Fruit fly (Drosophila melanogaster) whole organism, pupa: ENCODE data around the gene CSN5.

Experiments used
- CG10348 ChIP-seq: fragments of 200-800 bp; sonication (Bioruptor generic); IDR thresholded peaks from 2 replicates; pipeline ENCODE4 v1.3.6; 2022; ENCODE audit warnings: missing biosample characterization, missing genetic modification characterization
- CG12605 ChIP-seq: fragments of 200-800 bp; sonication (Bioruptor generic); IDR thresholded peaks from 2 replicates; pipeline ENCODE4 v1.3.6; 2022; ENCODE audit warnings: missing biosample characterization, missing genetic modification characterization
- CG13204 ChIP-seq: fragments of 200-800 bp; sonication (Bioruptor generic); optimal IDR thresholded peaks from 2 replicates; lab custom pipeline; 2018; ENCODE audit warnings: missing biosample characterization, mild to moderate bottlenecking, missing genetic modification characterization, moderate library complexity
- CG14655 ChIP-seq: fragments of 200-800 bp; sonication (Bioruptor generic); optimal IDR thresholded peaks from 3 replicates; lab custom pipeline; 2017; ENCODE audit warnings: mild to moderate bottlenecking, missing biosample characterization, missing genetic modification reagents, missing genetic modification characterization
- CG15710 ChIP-seq: fragments of 200-800 bp; sonication (Bioruptor generic); optimal IDR thresholded peaks from 2 replicates; lab custom pipeline; 2018; ENCODE audit warnings: missing biosample characterization, mild to moderate bottlenecking, missing genetic modification characterization, moderate library complexity
- CG17806 ChIP-seq: fragments of 200-800 bp; sonication (Bioruptor generic); optimal IDR thresholded peaks from 2 replicates; lab custom pipeline; 2018; ENCODE audit warnings: missing biosample characterization, mild to moderate bottlenecking, missing genetic modification characterization, moderate library complexity
- CG32121 ChIP-seq: fragments of 200-800 bp; sonication (Bioruptor generic); IDR thresholded peaks from 2 replicates; pipeline ENCODE4 v1.3.6; 2022; ENCODE audit warnings: missing biosample characterization, missing genetic modification characterization
- CG34367 ChIP-seq: fragments of 200-800 bp; sonication (Bioruptor generic); optimal IDR thresholded peaks from 2 replicates; lab custom pipeline; 2018; ENCODE audit warnings: missing biosample characterization, mild to moderate bottlenecking, missing genetic modification characterization
- CG4496 ChIP-seq: fragments of 200-800 bp; sonication (Bioruptor generic); IDR thresholded peaks from 3 replicates; pipeline ENCODE4 v1.3.6; 2022; ENCODE audit warnings: missing biosample characterization, missing genetic modification characterization
- CG8159 ChIP-seq: fragments of 200-800 bp; sonication (Bioruptor generic); optimal IDR thresholded peaks from 3 replicates; lab custom pipeline; 2018; ENCODE audit warnings: missing biosample characterization, mild to moderate bottlenecking, missing genetic modification characterization, moderate library complexity
- CG8301 ChIP-seq: fragments of 200-800 bp; sonication (Bioruptor generic); optimal IDR thresholded peaks from 2 replicates; lab custom pipeline; 2018; ENCODE audit warnings: missing biosample characterization, mild to moderate bottlenecking, missing genetic modification characterization
- CG9948 ChIP-seq: fragments of 200-800 bp; sonication (Bioruptor generic); optimal IDR thresholded peaks from 2 replicates; lab custom pipeline; 2018; ENCODE audit warnings: missing biosample characterization, mild to moderate bottlenecking, missing genetic modification characterization, moderate library complexity
- D1 ChIP-seq: fragments of 200-800 bp; sonication (Bioruptor generic); optimal IDR thresholded peaks from 2 replicates; lab custom pipeline; 2018; ENCODE audit warnings: missing biosample characterization, mild to moderate bottlenecking, missing genetic modification characterization, moderate library complexity
- EcR ChIP-seq: fragments of 200-800 bp; sonication (Bioruptor generic); optimal IDR thresholded peaks from 3 replicates; lab custom pipeline; 2019; ENCODE audit warnings: missing biosample characterization, missing genetic modification characterization, mild to moderate bottlenecking, moderate library complexity, missing genetic modification reagents
- Ets98B ChIP-seq: fragments of 200-800 bp; sonication (Bioruptor generic); IDR thresholded peaks from 2 replicates; pipeline ENCODE4 v1.3.6; 2022; ENCODE audit warnings: missing biosample characterization, missing genetic modification characterization
- Pif1A ChIP-seq: fragments of 200-800 bp; sonication (Bioruptor generic); optimal IDR thresholded peaks from 3 replicates; lab custom pipeline; 2016; ENCODE audit warnings: missing biosample characterization, missing genetic modification characterization
- Pif1B ChIP-seq: fragments of 200-800 bp; sonication (Bioruptor generic); optimal IDR thresholded peaks from 3 replicates; lab custom pipeline; 2016; ENCODE audit warnings: missing biosample characterization, missing genetic modification characterization
- Snoo ChIP-seq: fragments of 200-800 bp; sonication (Bioruptor generic); optimal IDR thresholded peaks from 3 replicates; lab custom pipeline; 2017; ENCODE audit warnings: missing biosample characterization, mild to moderate bottlenecking, missing genetic modification characterization, inconsistent platforms
- fd96Ca ChIP-seq: fragments of 200-800 bp; sonication (Bioruptor generic); IDR thresholded peaks from 3 replicates; pipeline ENCODE4 v1.3.6; 2022; ENCODE audit warnings: missing biosample characterization, missing genetic modification characterization
- gl ChIP-seq: fragments of 200-800 bp; sonication (Bioruptor generic); optimal IDR thresholded peaks from 2 replicates; lab custom pipeline; 2018; ENCODE audit warnings: missing biosample characterization, mild to moderate bottlenecking, missing genetic modification characterization
- rn ChIP-seq: fragments of 200-800 bp; sonication (Bioruptor generic); IDR thresholded peaks from 2 replicates; pipeline ENCODE4 v1.3.6; 2022; ENCODE audit warnings: missing biosample characterization, missing genetic modification characterization

Gene CSN5

DNA sequence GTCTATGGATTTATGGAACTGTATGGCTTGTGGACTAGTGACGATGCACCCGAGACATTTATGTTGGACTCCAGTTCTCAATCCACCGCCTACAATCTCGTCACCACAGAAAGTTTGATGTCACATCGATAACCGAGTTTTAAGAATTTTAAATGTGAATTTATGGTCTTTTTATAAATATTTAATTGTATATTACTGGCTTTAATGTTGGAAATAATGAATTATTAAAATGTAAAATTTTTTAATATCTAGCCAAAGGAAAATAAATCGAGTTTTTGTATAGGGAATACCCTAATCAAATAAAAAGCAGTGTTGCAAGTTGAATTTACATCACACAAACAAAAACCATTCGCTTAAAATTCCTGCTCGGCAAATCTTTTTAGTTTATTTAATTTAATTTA, 37.2 kb upstream of the CSN5 start, which contains the start of gene Fntb:
TSS of gene Fntb (plus strand) at position 334 of the 401 bp plus-strand sequence.
- TF ChIP-seq CG14655 (GFP tag; lab: Kevin White, UChicago) (no peak), fd96Ca (GFP tag; lab: Robert Waterston, UW) (no peak), CG8301 (tag; lab: Kevin White, UChicago) (peak; percentile 66), Ets98B (GFP tag; lab: Robert Waterston, UW) (no peak; the same call in 1 of the 2 replicates), CG17806 (tag; lab: Kevin White, UChicago) (peak; percentile 62), rn (GFP tag; lab: Robert Waterston, UW) (no peak), CG32121 (peak; percentile 56), Snoo (tag; lab: Kevin White, UChicago) (peak; percentile 35), CG10348 (no peak), CG9948 (peak; percentile 57), gl (no peak), CG12605 (GFP tag; lab: Robert Waterston, UW) (peak; percentile 37; the same call in 1 of the 2 replicates), CG13204 (GFP tag; lab: Kevin White, UChicago) (no peak), D1 (tag; lab: Kevin White, UChicago) (no peak), CG15710 (tag; lab: Kevin White, UChicago) (peak; percentile 68), Pif1A (GFP tag; lab: Kevin White, UChicago) (no peak), EcR (GFP tag; lab: Kevin White, UChicago) (no peak), CG8159 (tag; lab: Kevin White, UChicago) (no peak), Pif1B (GFP tag; lab: Kevin White, UChicago) (no peak), CG4496 (GFP tag; lab: Robert Waterston, UW) (no peak), CG34367 (tag; lab: Kevin White, UChicago) (peak; percentile 40)
- TF ChIP-seq, all 21 proteins: peak for 8

- TF ChIP-seq CG8159 (tag; lab: Kevin White, UChicago) (no peak), CG17806 (tag; lab: Kevin White, UChicago) (no peak), fd96Ca (GFP tag; lab: Robert Waterston, UW) (no peak), EcR (GFP tag; lab: Kevin White, UChicago) (no peak), CG10348 (no peak), Pif1A (GFP tag; lab: Kevin White, UChicago) (no peak), CG14655 (GFP tag; lab: Kevin White, UChicago) (no peak), CG32121 (no peak), CG8301 (tag; lab: Kevin White, UChicago) (no peak), Ets98B (GFP tag; lab: Robert Waterston, UW) (no peak), Pif1B (GFP tag; lab: Kevin White, UChicago) (no peak), CG4496 (GFP tag; lab: Robert Waterston, UW) (no peak), CG15710 (tag; lab: Kevin White, UChicago) (no peak), gl (no peak), CG13204 (GFP tag; lab: Kevin White, UChicago) (no peak), rn (GFP tag; lab: Robert Waterston, UW) (no peak), CG9948 (no peak), CG34367 (tag; lab: Kevin White, UChicago) (no peak)
These were observed 35.3 kb upstream of the CSN5 start, which contains the start of gene CG14881 for dm6 chr3R:16434599-16434998. CG14881 (plus strand) TSS chr3R:16434899.

DNA sequence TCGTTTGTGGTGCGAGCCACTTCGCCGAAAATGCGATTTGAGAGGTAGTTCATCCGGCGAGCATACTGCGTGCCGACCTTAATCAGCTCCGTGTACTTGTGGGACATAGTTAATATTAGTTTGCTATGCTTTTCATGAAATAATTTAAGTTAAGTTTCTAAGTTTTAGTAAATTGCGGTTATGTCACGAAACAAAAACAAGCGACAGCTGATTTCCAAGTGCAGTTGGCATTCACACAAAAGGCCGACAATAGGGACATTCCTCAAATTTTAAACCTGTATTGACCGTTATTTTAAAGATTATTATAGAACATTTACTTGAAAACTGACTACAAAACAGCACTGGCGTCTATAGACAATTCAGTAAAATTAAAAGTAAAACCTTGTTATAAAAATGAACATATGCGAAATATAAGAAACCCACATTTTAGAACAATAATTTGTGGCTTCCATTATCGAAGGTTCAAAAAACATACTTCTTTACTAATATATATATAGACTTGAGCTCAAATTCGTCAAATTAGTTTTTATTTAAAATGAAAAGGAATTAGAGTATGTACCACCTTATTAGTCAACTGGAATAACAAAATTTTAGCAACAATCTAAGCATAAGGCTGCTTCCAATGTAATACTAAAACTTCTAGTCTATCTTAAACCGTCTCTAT, 33.4 kb upstream of the CSN5 start, which contains the start of gene mRpS33:
TSS of gene mRpS33 (minus strand) at position 224 of the 664 bp plus-strand sequence.
- no peak for TF ChIP-seq Pif1A (GFP tag; lab: Kevin White, UChicago)
- no peak for TF ChIP-seq CG12605 (GFP tag; lab: Robert Waterston, UW)
- TF ChIP-seq gl, result no peak
- TF ChIP-seq EcR (GFP tag; lab: Kevin White, UChicago), result no peak
- no peak for TF ChIP-seq fd96Ca (GFP tag; lab: Robert Waterston, UW)
- TF ChIP-seq CG17806 (tag; lab: Kevin White, UChicago), result no peak
- no peak for TF ChIP-seq CG13204 (GFP tag; lab: Kevin White, UChicago)
- no peak for TF ChIP-seq Pif1B (GFP tag; lab: Kevin White, UChicago)
- no peak for TF ChIP-seq CG8159 (tag; lab: Kevin White, UChicago)
- no peak for TF ChIP-seq CG4496 (GFP tag; lab: Robert Waterston, UW)
- no peak for TF ChIP-seq CG14655 (GFP tag; lab: Kevin White, UChicago)
- no peak for TF ChIP-seq CG32121
- TF ChIP-seq CG8301 (tag; lab: Kevin White, UChicago), result no peak

- TF ChIP-seq Snoo (tag; lab: Kevin White, UChicago), result no peak
- TF ChIP-seq CG15710 (tag; lab: Kevin White, UChicago), result no peak
- TF ChIP-seq gl, result no peak
- no peak for TF ChIP-seq D1 (tag; lab: Kevin White, UChicago)
- TF ChIP-seq CG34367 (tag; lab: Kevin White, UChicago), result no peak
- TF ChIP-seq Pif1B (GFP tag; lab: Kevin White, UChicago), result no peak
- TF ChIP-seq CG17806 (tag; lab: Kevin White, UChicago), result no peak
- TF ChIP-seq CG9948, result no peak
- no peak for TF ChIP-seq CG13204 (GFP tag; lab: Kevin White, UChicago)
- no peak for TF ChIP-seq CG8159 (tag; lab: Kevin White, UChicago)
- no peak for TF ChIP-seq Pif1A (GFP tag; lab: Kevin White, UChicago)
- 0 out of 2 replicates have a peak, but pooled peaks have one; percentile 18 for TF ChIP-seq CG32121
- peak; percentile 36; the same call in 1 of the 2 replicates for TF ChIP-seq Ets98B (GFP tag; lab: Robert Waterston, UW)
- TF ChIP-seq, all 21 proteins: peak for 2
These were observed 28.5 kb upstream of the CSN5 start, which contains the start of gene ema for dm6 chr3R:16441367-16441923. ema (minus strand) TSS chr3R:16441661.

DNA sequence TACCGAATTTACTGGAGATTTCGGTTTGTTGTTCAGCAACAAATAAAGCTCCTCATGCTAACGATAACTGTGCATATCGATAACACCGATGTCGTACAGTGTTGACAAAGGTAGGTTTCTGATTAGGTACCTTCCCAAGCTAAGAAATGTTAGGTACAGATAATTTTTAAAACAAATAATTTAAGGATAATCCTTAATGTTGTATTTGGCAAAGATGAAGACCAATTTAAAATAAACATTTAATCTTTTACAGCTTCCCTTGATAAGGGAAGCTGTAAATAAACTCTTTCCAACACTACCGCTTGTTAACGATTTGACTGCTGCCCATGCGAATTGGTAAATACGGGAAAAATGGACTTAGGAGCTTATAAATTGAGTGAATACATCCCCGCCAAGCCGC, 27.0 kb upstream of the CSN5 start, which contains the start of the genes Ttc1 and CG14882:
TSS of gene Ttc1 (minus strand) at position 71 of the 400 bp plus-strand sequence.
TSS of gene CG14882 (plus strand) at position 271 of the 400 bp plus-strand sequence.
- peak; percentile 87 for TF ChIP-seq CG32121
- TF ChIP-seq CG8159 (tag; lab: Kevin White, UChicago), result no peak
- TF ChIP-seq Pif1A (GFP tag; lab: Kevin White, UChicago), result no peak
- no peak for TF ChIP-seq EcR (GFP tag; lab: Kevin White, UChicago)
- peak; percentile 59 for TF ChIP-seq CG17806 (tag; lab: Kevin White, UChicago)
- no peak for TF ChIP-seq D1 (tag; lab: Kevin White, UChicago)
- TF ChIP-seq CG9948, result peak; percentile 70
- peak; percentile 61 for TF ChIP-seq rn (GFP tag; lab: Robert Waterston, UW)
- TF ChIP-seq CG13204 (GFP tag; lab: Kevin White, UChicago), result no peak
- no peak for TF ChIP-seq Pif1B (GFP tag; lab: Kevin White, UChicago)
- TF ChIP-seq CG12605 (GFP tag; lab: Robert Waterston, UW), result peak; percentile 76
- no peak for TF ChIP-seq CG14655 (GFP tag; lab: Kevin White, UChicago)
- peak; percentile 16 for TF ChIP-seq gl
- TF ChIP-seq CG15710 (tag; lab: Kevin White, UChicago), result peak; percentile 80
- TF ChIP-seq Ets98B (GFP tag; lab: Robert Waterston, UW), result peak; percentile 74
- TF ChIP-seq CG4496 (GFP tag; lab: Robert Waterston, UW), result peak; percentile 74
- peak; percentile 44; the same call in 1 of the 3 replicates for TF ChIP-seq fd96Ca (GFP tag; lab: Robert Waterston, UW)
- peak; percentile 62 for TF ChIP-seq CG8301 (tag; lab: Kevin White, UChicago)
- peak; percentile 67; the same call in 1 of the 2 replicates for TF ChIP-seq CG10348
- peak; percentile 64 for TF ChIP-seq CG34367 (tag; lab: Kevin White, UChicago)
- peak; percentile 72 for TF ChIP-seq Snoo (tag; lab: Kevin White, UChicago)
